Fruit fly (Drosophila melanogaster): ENCODE data around the gene amn.
"Not testable (repeated sequence)": the region's sequence is repeated elsewhere in the genome, so short reads cannot be mapped to it uniquely, and the experiment has no call there.

amn gene

dm6 chrX:19890010-19890665 lies at the start of gene amn:
TSS of gene amn (minus strand) at chrX:19890060.
- no peak for TF ChIP-seq CG17801 (GFP tag; optimal IDR thresholded peaks at IDR 0.05; ENCODE audit: partially characterized antibody)

- TF ChIP-seq CG17801 (GFP tag; optimal IDR thresholded peaks at IDR 0.05; ENCODE audit: partially characterized antibody): not testable (repeated sequence)
Measured at dm6 chrX:19938894-19939293, 49.0 kb upstream of the amn start, which contains the start of gene CG45491. TSS of gene CG45491 (minus strand) at chrX:19938994.

- TF ChIP-seq CG17801 (GFP tag; optimal IDR thresholded peaks at IDR 0.05; ENCODE audit: partially characterized antibody): not testable (repeated sequence)
Measured at dm6 chrX:19934194-19934593, 44.3 kb upstream of the amn start, which contains the start of gene CG45490. TSS of gene CG45490 (minus strand) at chrX:19934294.

dm6 chrX:19929078-19929477 lies 39.2 kb upstream of the amn start, which contains the start of gene CG45489:
TSS of gene CG45489 (minus strand) at chrX:19929178.
- not testable (repeated sequence) for TF ChIP-seq CG17801 (GFP tag; optimal IDR thresholded peaks at IDR 0.05; ENCODE audit: partially characterized antibody)

dm6 chrX:19920335-19920734 lies 30.5 kb upstream of the amn start, which contains the start of gene CG45488:
TSS of gene CG45488 (minus strand) at chrX:19920435.
- TF ChIP-seq CG17801 (GFP tag; optimal IDR thresholded peaks at IDR 0.05; ENCODE audit: partially characterized antibody): not testable (repeated sequence)

- not testable (repeated sequence) for TF ChIP-seq CG17801 (GFP tag; optimal IDR thresholded peaks at IDR 0.05; ENCODE audit: partially characterized antibody)
Measured at dm6 chrX:19915181-19915580, 25.3 kb upstream of the amn start, which contains the start of gene CG45487. TSS of gene CG45487 (minus strand) at chrX:19915281.

- not testable (repeated sequence) for TF ChIP-seq CG17801 (GFP tag; optimal IDR thresholded peaks at IDR 0.05; ENCODE audit: partially characterized antibody)
Measured at dm6 chrX:19910017-19910416, 20.2 kb upstream of the amn start, which contains the start of gene CG45486. TSS of gene CG45486 (minus strand) at chrX:19910117.

- no peak for TF ChIP-seq CG17801 (GFP tag; optimal IDR thresholded peaks at IDR 0.05; ENCODE audit: partially characterized antibody)
Measured at dm6 chrX:19899978-19900377, 10.1 kb upstream of the amn start.

- no peak for TF ChIP-seq CG17801 (GFP tag; optimal IDR thresholded peaks at IDR 0.05; ENCODE audit: partially characterized antibody)
Measured at dm6 chrX:19897991-19898473, 8.2 kb upstream of the amn start.

dm6 chrX:19897328-19897990 lies 7.6 kb upstream of the amn start:
- TF ChIP-seq CG17801 (GFP tag; optimal IDR thresholded peaks at IDR 0.05; ENCODE audit: partially characterized antibody): no peak

dm6 chrX:19892070-19892469 lies 2.2 kb upstream of the amn start:
- no peak for TF ChIP-seq CG17801 (GFP tag; optimal IDR thresholded peaks at IDR 0.05; ENCODE audit: partially characterized antibody)

dm6 chrX:19889128-19889756 lies 618 bp downstream of the amn start:
- TF ChIP-seq CG17801 (GFP tag; optimal IDR thresholded peaks at IDR 0.05; ENCODE audit: partially characterized antibody): no peak

dm6 chrX:19886936-19887934 lies 2.6 kb downstream of the amn start:
- peak; percentile 60 for TF ChIP-seq CG17801 (GFP tag; optimal IDR thresholded peaks at IDR 0.05; ENCODE audit: partially characterized antibody)

- TF ChIP-seq CG17801 (GFP tag; optimal IDR thresholded peaks at IDR 0.05; ENCODE audit: partially characterized antibody): no peak
Measured at dm6 chrX:19886515-19886914, 3.3 kb downstream of the amn start.

Measured in ovary, adult (tissue).